Fruit fly (Drosophila melanogaster) whole organism, embryonic: ENCODE measurements around the gene AstA-R2.
"Not testable (repeated sequence)": the region's sequence is repeated elsewhere in the genome, so short reads cannot be mapped to it uniquely, and the experiment has no call there.

Experiments used
- CG10274 ChIP-seq: fragments of 200-800 bp; sonication (Bioruptor generic); optimal IDR thresholded peaks from 3 replicates; lab custom pipeline; 2017; ENCODE audit warnings: missing biosample characterization, mild to moderate bottlenecking, missing genetic modification characterization
- CG12391 ChIP-seq: fragments of 200-800 bp; sonication (Bioruptor generic); optimal IDR thresholded peaks from 3 replicates; lab custom pipeline; 2018; ENCODE audit warnings: missing biosample characterization, mild to moderate bottlenecking, missing genetic modification characterization, moderate library complexity
- CG13424 ChIP-seq: fragments of 200-800 bp; sonication (Bioruptor generic); optimal IDR thresholded peaks from 2 replicates; lab custom pipeline; 2019; ENCODE audit warnings: missing biosample characterization, mild to moderate bottlenecking, missing genetic modification characterization, moderate library complexity
- CG17568 ChIP-seq: fragments of 200-800 bp; sonication (Bioruptor generic); optimal IDR thresholded peaks from 2 replicates; lab custom pipeline; 2018; ENCODE audit warnings: missing biosample characterization, mild to moderate bottlenecking, missing genetic modification characterization, moderate library complexity
- CG2199 ChIP-seq: fragments of 200-800 bp; sonication (Bioruptor generic); IDR thresholded peaks from 3 replicates; pipeline ENCODE4 v1.3.6; 2022; ENCODE audit warnings: missing biosample characterization, missing genetic modification characterization
- CG2202 ChIP-seq: fragments of 200-800 bp; sonication (Bioruptor generic); optimal IDR thresholded peaks from 2 replicates; lab custom pipeline; 2018; ENCODE audit warnings: missing biosample characterization, mild to moderate bottlenecking, missing genetic modification characterization
- CG31441 ChIP-seq: fragments of 200-800 bp; sonication (Bioruptor generic); IDR thresholded peaks from 2 replicates; pipeline ENCODE4 v1.3.6; 2022; ENCODE audit warnings: missing biosample characterization, missing genetic modification characterization
- Scr ChIP-seq: fragments of 200-800 bp; sonication (Bioruptor generic); IDR thresholded peaks from 2 replicates; pipeline ENCODE4 v1.3.6; 2022; ENCODE audit warnings: missing biosample characterization, missing genetic modification characterization; ENCODE audit not compliant: partially characterized antibody
- ara ChIP-seq: fragments of 200-800 bp; sonication (Bioruptor generic); IDR thresholded peaks from 2 replicates; pipeline ENCODE4 v1.3.6; 2022; ENCODE audit warnings: missing biosample characterization, missing genetic modification characterization
- repo ChIP-seq: fragments of 200-800 bp; sonication (Bioruptor generic); optimal IDR thresholded peaks from 2 replicates; lab custom pipeline; 2016; ENCODE audit warnings: missing biosample characterization, missing genetic modification characterization
- tup ChIP-seq: fragments of 200-800 bp; sonication (Bioruptor generic); optimal IDR thresholded peaks from 2 replicates; lab custom pipeline; 2016; ENCODE audit warnings: missing biosample characterization, mild to moderate bottlenecking, missing genetic modification characterization, moderate library complexity
- wdn ChIP-seq: fragments of 200-800 bp; sonication (Bioruptor generic); IDR thresholded peaks from 2 replicates; pipeline ENCODE4 v1.3.6; 2022; ENCODE audit warnings: missing biosample characterization, missing genetic modification characterization

- not testable (repeated sequence) for TF ChIP-seq Scr; CG10274 (GFP tag; lab: Kevin White, UChicago); CG17568; tup (GFP tag; lab: Kevin White, UChicago); CG12391 (tag; lab: Kevin White, UChicago); CG13424 (tag; lab: Kevin White, UChicago); wdn (GFP tag; lab: Robert Waterston, UW); ara (GFP tag; lab: Robert Waterston, UW); repo (GFP tag; lab: Kevin White, UChicago); CG2199; CG2202 (tag; lab: Kevin White, UChicago); CG31441 (GFP tag; lab: Robert Waterston, UW)
These were observed 13.6 kb upstream of the AstA-R2 start, which contains the start of gene aqrs for dm6 chr3R:28758134-28758533.
